Worm (Caenorhabditis elegans) whole organism, L4 larva: Measurements from ENCODE around the gene C33F10.1.

ENCODE experiments used
- F10B5.3 ChIP-seq: sonication (generic microtip); optimal IDR thresholded peaks from 2 replicates; lab custom pipeline; 2016; ENCODE audit warnings: mild to moderate bottlenecking, missing genetic modification characterization, missing compliant biosample characterization
- F26F4.8 ChIP-seq: fragments of 200-800 bp; sonication (Bioruptor generic); conservative IDR thresholded peaks from 2 replicates; pipeline ENCODE4 v1.3.6; 2022; ENCODE audit warnings: missing genetic modification characterization, missing compliant biosample characterization
- F37D6.2 ChIP-seq: sonication (generic microtip); optimal IDR thresholded peaks from 2 replicates; lab custom pipeline; 2016; ENCODE audit warnings: mild to moderate bottlenecking, missing genetic modification characterization, missing compliant biosample characterization
- F44E2.7 ChIP-seq: fragments of 200-800 bp; sonication (Bioruptor generic); IDR thresholded peaks from 2 replicates; pipeline ENCODE4 v2.1.2; 2022; ENCODE audit warnings: missing genetic modification characterization, missing compliant biosample characterization
- F49E8.2 ChIP-seq: sonication (generic microtip); optimal IDR thresholded peaks from 2 replicates; lab custom pipeline; 2016; ENCODE audit warnings: missing compliant biosample characterization, mild to moderate bottlenecking, missing genetic modification characterization, borderline replicate concordance
- Y105C5A.15 ChIP-seq: fragments of 200-800 bp; sonication (Bioruptor generic); IDR thresholded peaks from 2 replicates; pipeline ENCODE4 v1.3.6; 2022; ENCODE audit warnings: missing genetic modification characterization, missing compliant biosample characterization
- ZK337.2 ChIP-seq: fragments of 200-800 bp; sonication (Bioruptor generic); IDR thresholded peaks from 2 replicates; pipeline ENCODE4 v1.3.6; 2022; ENCODE audit warnings: missing genetic modification reagents, missing genetic modification characterization, missing compliant biosample characterization
- ceh-28 ChIP-seq: fragments of 150-350 bp; optimal IDR thresholded peaks from 2 replicates; lab custom pipeline; 2014; ENCODE audit warnings: missing biosample characterization, missing genetic modification reagents, missing genetic modification characterization
- ceh-32 ChIP-seq: sonication (generic microtip); optimal IDR thresholded peaks from 2 replicates; lab custom pipeline; 2016; ENCODE audit warnings: mild to moderate bottlenecking, missing genetic modification characterization, missing compliant biosample characterization; ENCODE audit not compliant: poor library complexity
- ceh-44 ChIP-seq: fragments of 200-800 bp; sonication (Bioruptor generic); IDR thresholded peaks from 2 replicates; pipeline ENCODE4 v1.3.6; 2022; ENCODE audit warnings: missing genetic modification reagents, missing genetic modification characterization, missing compliant biosample characterization
- ceh-62 ChIP-seq: sonication (generic microtip); optimal IDR thresholded peaks from 2 replicates; lab custom pipeline; 2017; ENCODE audit warnings: missing biosample characterization, missing genetic modification characterization
- ces-1 ChIP-seq: fragments of 150-350 bp; sonication (generic microtip); optimal IDR thresholded peaks from 4 replicates; lab custom pipeline; 2014; ENCODE audit warnings: missing biosample characterization, missing genetic modification reagents, missing genetic modification characterization
- ctbp-1 ChIP-seq: fragments of 200-800 bp; sonication (Bioruptor generic); IDR thresholded peaks from 2 replicates; pipeline ENCODE4 v1.3.6; 2022; ENCODE audit warnings: missing genetic modification reagents, missing genetic modification characterization, missing compliant biosample characterization
- daf-16 ChIP-seq, 3 experiments: sonication (generic microtip); optimal IDR thresholded peaks; 2 replicates each; lab custom pipeline; 2016 to 2017; ENCODE audit warnings: missing genetic modification characterization in 3 of 3, missing genetic modification reagents in 3 of 3, mild to moderate bottlenecking in 2 of 3, missing compliant biosample characterization in 2 of 3, missing biosample characterization in 1 of 3, moderate library complexity in 1 of 3
- daf-19 ChIP-seq: fragments of 200-800 bp; sonication (Bioruptor generic); conservative IDR thresholded peaks from 2 replicates; pipeline ENCODE4 v1.3.6; 2022; ENCODE audit warnings: missing genetic modification characterization, missing compliant biosample characterization
- dmd-6 ChIP-seq: fragments of 200-800 bp; sonication (Bioruptor generic); IDR thresholded peaks from 2 replicates; pipeline ENCODE4 v1.3.6; 2022; ENCODE audit warnings: missing genetic modification reagents, missing genetic modification characterization, missing compliant biosample characterization
- dmd-8 ChIP-seq: fragments of 200-800 bp; sonication (Bioruptor generic); IDR thresholded peaks from 2 replicates; pipeline ENCODE4 v1.3.6; 2022; ENCODE audit warnings: missing genetic modification characterization, missing compliant biosample characterization
- dmd-9 ChIP-seq: fragments of 200-800 bp; sonication (Bioruptor generic); IDR thresholded peaks from 2 replicates; pipeline ENCODE4 v1.3.6; 2022; ENCODE audit warnings: missing genetic modification reagents, missing genetic modification characterization, missing compliant biosample characterization
- duxl-1 ChIP-seq: sonication (generic microtip); optimal IDR thresholded peaks from 2 replicates; lab custom pipeline; 2016; ENCODE audit warnings: mild to moderate bottlenecking, missing genetic modification characterization, moderate library complexity, missing compliant biosample characterization; ENCODE audit not compliant: poor library complexity
- egl-27 ChIP-seq: sonication (generic microtip); optimal IDR thresholded peaks from 3 replicates; lab custom pipeline; 2017; ENCODE audit warnings: missing biosample characterization, missing genetic modification reagents, missing genetic modification characterization
- egl-43 ChIP-seq: fragments of 200-800 bp; sonication (Bioruptor generic); IDR thresholded peaks from 2 replicates; pipeline ENCODE4 v1.3.6; 2022; ENCODE audit warnings: missing genetic modification reagents, missing genetic modification characterization, missing compliant biosample characterization
- jun-1 ChIP-seq: fragments of 150-350 bp; optimal IDR thresholded peaks from 2 replicates; lab custom pipeline; 2014; ENCODE audit warnings: missing biosample characterization, missing genetic modification reagents, missing genetic modification characterization
- lin-1 ChIP-seq: fragments of 200-800 bp; sonication (Bioruptor generic); IDR thresholded peaks from 2 replicates; pipeline ENCODE4 v1.3.6; 2022; ENCODE audit warnings: missing genetic modification reagents, missing genetic modification characterization, missing compliant biosample characterization
- lin-38 ChIP-seq: fragments of 200-800 bp; sonication (Bioruptor generic); IDR thresholded peaks from 2 replicates; pipeline ENCODE4 v1.3.6; 2022; ENCODE audit warnings: missing genetic modification reagents, missing genetic modification characterization, missing compliant biosample characterization
- lsy-2 ChIP-seq, 2 experiments: fragments of 150-350 bp in 1 of 2; sonication (generic microtip) in 1 of 2; optimal IDR thresholded peaks; 2 replicates each; lab custom pipeline; 2014 to 2017; ENCODE audit warnings: missing biosample characterization in 2 of 2, missing genetic modification characterization in 2 of 2
- madf-9 ChIP-seq: fragments of 200-800 bp; sonication (Bioruptor generic); conservative IDR thresholded peaks from 2 replicates; pipeline ENCODE4 v1.3.6; 2022; ENCODE audit warnings: missing genetic modification reagents, missing genetic modification characterization, missing compliant biosample characterization
- nhr-102 ChIP-seq: sonication (generic microtip); optimal IDR thresholded peaks from 2 replicates; lab custom pipeline; 2016; ENCODE audit warnings: mild to moderate bottlenecking, missing genetic modification characterization, moderate library complexity, missing compliant biosample characterization
- nhr-28 ChIP-seq: fragments of 150-350 bp; optimal IDR thresholded peaks from 2 replicates; lab custom pipeline; 2014; ENCODE audit warnings: missing biosample characterization, missing genetic modification characterization
- nhr-41 ChIP-seq: fragments of 200-800 bp; sonication (Bioruptor generic); IDR thresholded peaks from 2 replicates; pipeline ENCODE4 v1.3.6; 2022; ENCODE audit warnings: missing genetic modification reagents, missing genetic modification characterization, missing compliant biosample characterization
- nhr-6 ChIP-seq: fragments of 150-350 bp; optimal IDR thresholded peaks from 2 replicates; lab custom pipeline; 2014; ENCODE audit warnings: missing biosample characterization, missing genetic modification characterization
- nhr-76 ChIP-seq: fragments of 150-350 bp; optimal IDR thresholded peaks from 2 replicates; lab custom pipeline; 2014; ENCODE audit warnings: missing biosample characterization, missing genetic modification characterization
- pha-4 ChIP-seq, 2 experiments: fragments of 150-350 bp in 1 of 2; fragments of 200-800 bp in 1 of 2; sonication (Bioruptor generic) in 1 of 2; IDR thresholded peaks in 1 of 2; optimal IDR thresholded peaks in 1 of 2; 2 replicates each; pipeline versions ENCODE4 v1.3.6 to Lab custom; 2014 to 2022; ENCODE audit warnings: missing genetic modification characterization in 2 of 2, missing genetic modification reagents in 2 of 2, missing biosample characterization in 1 of 2, missing compliant biosample characterization in 1 of 2
- pqm-1 ChIP-seq: sonication (generic microtip); optimal IDR thresholded peaks from 2 replicates; lab custom pipeline; 2017; ENCODE audit warnings: missing biosample characterization, missing genetic modification characterization
- saeg-2 ChIP-seq: fragments of 200-800 bp; sonication (Bioruptor generic); IDR thresholded peaks from 2 replicates; pipeline ENCODE4 v1.3.6; 2022; ENCODE audit warnings: missing genetic modification reagents, missing genetic modification characterization, missing compliant biosample characterization
- sdz-12 ChIP-seq: fragments of 200-800 bp; sonication (Bioruptor generic); optimal IDR thresholded peaks from 2 replicates; lab custom pipeline; 2018; ENCODE audit warnings: mild to moderate bottlenecking, missing genetic modification characterization, missing compliant biosample characterization
- set-16 ChIP-seq: fragments of 200-800 bp; sonication (Bioruptor generic); IDR thresholded peaks from 2 replicates; pipeline ENCODE4 v1.3.6; 2022; ENCODE audit warnings: missing genetic modification reagents, missing genetic modification characterization, missing compliant biosample characterization
- skn-1 ChIP-seq: fragments of 150-350 bp; optimal IDR thresholded peaks from 2 replicates; lab custom pipeline; 2014; ENCODE audit warnings: missing biosample characterization, missing genetic modification characterization
- snpc-1.2 ChIP-seq: fragments of 200-800 bp; sonication (Bioruptor generic); IDR thresholded peaks from 2 replicates; pipeline ENCODE4 v1.3.6; 2022; ENCODE audit warnings: missing genetic modification reagents, missing genetic modification characterization, missing compliant biosample characterization
- spr-1 ChIP-seq: sonication (generic microtip); optimal IDR thresholded peaks from 2 replicates; lab custom pipeline; 2016; ENCODE audit warnings: mild to moderate bottlenecking, missing genetic modification characterization, missing compliant biosample characterization
- tag-97 ChIP-seq: fragments of 200-800 bp; sonication (Bioruptor generic); IDR thresholded peaks from 2 replicates; pipeline ENCODE4 v1.3.6; 2022; ENCODE audit warnings: missing genetic modification characterization, missing compliant biosample characterization
- tra-1 ChIP-seq: fragments of 200-800 bp; sonication (Bioruptor generic); IDR thresholded peaks from 2 replicates; pipeline ENCODE4 v1.3.6; 2022; ENCODE audit warnings: missing genetic modification reagents, missing genetic modification characterization, missing compliant biosample characterization
- unc-130 ChIP-seq: sonication (generic microtip); optimal IDR thresholded peaks from 2 replicates; lab custom pipeline; 2016; ENCODE audit warnings: missing genetic modification reagents, missing genetic modification characterization, missing compliant biosample characterization
- unc-39 ChIP-seq: sonication (generic microtip); optimal IDR thresholded peaks from 2 replicates; lab custom pipeline; 2017; ENCODE audit warnings: missing biosample characterization, missing genetic modification characterization
- unc-62 ChIP-seq, 3 experiments: fragments of 150-350 bp in 1 of 3; sonication (generic microtip); optimal IDR thresholded peaks in 2 of 3; peaks in 1 of 3; 1 replicate in 1 of 3; 2 replicates in 2 of 3; lab custom pipeline; 2014 to 2017; ENCODE audit warnings: missing biosample characterization in 3 of 3, missing genetic modification characterization in 3 of 3, missing genetic modification reagents in 3 of 3, missing genotype in 1 of 3
- ztf-11 ChIP-seq: fragments of 150-350 bp; optimal IDR thresholded peaks from 2 replicates; lab custom pipeline; 2014; ENCODE audit warnings: missing biosample characterization, missing genetic modification characterization

The C33F10.1 gene

DNA sequence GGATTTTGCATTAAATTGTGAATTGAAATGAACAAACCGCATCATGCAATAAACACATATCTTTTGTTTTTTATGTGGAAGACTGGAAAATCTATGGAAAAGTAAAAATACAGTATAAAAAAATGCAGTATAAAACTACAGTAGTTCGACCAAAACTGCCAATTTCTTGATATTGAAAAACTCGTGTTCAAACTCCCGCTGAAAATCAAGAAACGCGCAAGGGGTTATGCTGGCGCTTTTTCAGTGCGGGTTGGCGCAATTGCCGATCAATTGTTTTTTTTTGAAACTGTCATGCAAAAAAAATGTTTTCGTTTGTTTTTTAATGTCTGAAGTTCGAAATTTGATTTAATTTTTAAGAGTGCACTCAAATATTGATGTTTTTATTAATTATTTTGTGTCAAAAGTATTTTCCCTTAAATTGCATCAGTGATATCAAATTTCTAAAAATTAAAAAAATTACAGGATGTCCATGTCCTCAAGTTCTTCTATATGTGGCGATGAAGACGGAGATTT is 16.8 kb downstream of the C33F10.1 start, which contains the start of gene dnj-9 (continued):
- TF ChIP-seq F10B5.3 (tag; lab: Kevin White, UChicago): peak; percentile 93
- TF ChIP-seq pqm-1 (tag; lab: Kevin White, UChicago): no peak
- TF ChIP-seq egl-27 (tag; lab: Kevin White, UChicago): no peak
- TF ChIP-seq lin-1 (GFP tag; lab: Robert Waterston, UW): peak; percentile 89

DNA sequence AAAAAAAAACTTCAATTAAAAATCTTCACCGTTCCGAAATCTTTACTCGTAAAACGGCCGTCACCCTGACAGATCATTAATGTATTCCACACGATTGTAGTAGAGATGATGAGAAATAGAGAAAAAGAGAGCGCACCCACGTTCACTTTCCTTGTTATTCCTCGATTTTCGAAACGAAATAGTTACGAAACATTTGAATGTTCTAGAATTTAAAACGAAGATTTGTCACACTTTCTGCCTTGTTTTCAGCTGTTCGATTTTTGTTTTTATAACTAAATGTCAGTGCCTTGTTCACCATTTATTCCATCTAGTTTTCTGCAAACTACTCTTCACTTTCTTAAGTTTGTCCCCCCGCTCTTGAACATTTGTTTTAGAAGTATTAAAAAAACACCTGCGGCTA is 19.9 kb downstream of the C33F10.1 start:
- no peak for TF ChIP-seq unc-39 (tag; lab: Kevin White, UChicago)
- TF ChIP-seq spr-1 (tag; lab: Kevin White, UChicago): no peak
- TF ChIP-seq egl-43 (GFP tag; lab: Robert Waterston, UW): no peak
- TF ChIP-seq daf-16 (GFP tag; optimal IDR thresholded peaks at IDR 0.05; lab: Kevin White, UChicago): no peak
- peak; percentile 11 for TF ChIP-seq daf-16 (tag; optimal IDR thresholded peaks at IDR 0.05; lab: Kevin White, UChicago)
- no peak for TF ChIP-seq sdz-12
- TF ChIP-seq unc-62 (GFP tag; optimal IDR thresholded peaks at IDR 0.05 in 1 of 2; lab: Kevin White, UChicago): peak in 1 of 2 experiments; percentile 60
- no peak for TF ChIP-seq unc-62 (tag; optimal IDR thresholded peaks at IDR 0.05; lab: Kevin White, UChicago)
- no peak for TF ChIP-seq lsy-2 (tag; optimal IDR thresholded peaks at IDR 0.05; lab: Kevin White, UChicago)
- no peak for TF ChIP-seq Y105C5A.15 (GFP tag; lab: Robert Waterston, UW)
- TF ChIP-seq daf-19 (GFP tag; lab: Robert Waterston, UW): no peak
- TF ChIP-seq ceh-44 (GFP tag; lab: Robert Waterston, UW): no peak
- TF ChIP-seq nhr-28 (tag; lab: Kevin White, UChicago): peak; percentile 18
- no peak for TF ChIP-seq ceh-62 (tag; lab: Kevin White, UChicago)
- no peak for TF ChIP-seq F37D6.2 (tag; lab: Kevin White, UChicago)
- no peak for TF ChIP-seq ces-1 (GFP tag; lab: Kevin White, UChicago)
- no peak for TF ChIP-seq skn-1 (tag; lab: Kevin White, UChicago)
- TF ChIP-seq lin-38 (GFP tag; lab: Robert Waterston, UW): no peak
- no peak for TF ChIP-seq lin-1 (GFP tag; lab: Robert Waterston, UW)
- TF ChIP-seq duxl-1 (tag; lab: Kevin White, UChicago): no peak
- TF ChIP-seq dmd-6 (GFP tag; lab: Robert Waterston, UW): no peak
- no peak for TF ChIP-seq madf-9 (GFP tag; lab: Robert Waterston, UW)
- TF ChIP-seq snpc-1.2 (GFP tag; lab: Robert Waterston, UW): no peak

DNA sequence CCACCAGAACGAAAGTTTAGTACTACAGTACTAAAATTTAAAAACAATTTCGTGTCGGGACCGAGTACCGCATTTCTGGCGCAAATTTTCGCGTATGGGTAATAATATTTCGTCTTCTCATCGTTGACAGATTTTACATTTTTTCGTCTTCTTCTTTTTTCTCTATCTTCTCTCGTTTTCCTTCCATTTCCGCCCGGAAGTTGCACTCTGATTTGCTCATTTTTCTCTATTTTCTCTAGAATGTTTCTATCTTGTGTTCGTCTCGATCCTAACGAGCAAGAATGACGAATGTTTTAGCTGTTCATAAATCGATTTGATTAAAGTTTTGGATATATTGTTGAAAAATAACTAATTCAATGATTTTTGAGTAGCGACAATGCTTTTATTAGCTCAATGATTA is 20.7 kb downstream of the C33F10.1 start:
- TF ChIP-seq F26F4.8: no peak
- TF ChIP-seq nhr-41 (GFP tag; lab: Robert Waterston, UW): no peak
- TF ChIP-seq jun-1 (tag; lab: Kevin White, UChicago): no peak
- 0 out of 2 replicates have a peak, but pooled peaks have one; percentile 75 for TF ChIP-seq tag-97 (GFP tag; lab: Robert Waterston, UW)
- TF ChIP-seq F44E2.7: no peak
- TF ChIP-seq ztf-11: no peak
- TF ChIP-seq ces-1 (GFP tag; lab: Kevin White, UChicago): peak; percentile 48
- TF ChIP-seq dmd-8 (GFP tag; lab: Robert Waterston, UW): no peak
- no peak for TF ChIP-seq ZK337.2 (GFP tag; lab: Robert Waterston, UW)
- TF ChIP-seq nhr-76 (tag; lab: Kevin White, UChicago): no peak
- no peak for TF ChIP-seq pha-4 (GFP tag; IDR thresholded peaks at IDR 0.05; lab: Robert Waterston, UW)
- no peak for TF ChIP-seq pha-4 (tag; optimal IDR thresholded peaks at IDR 0.05; lab: Kevin White, UChicago)
- TF ChIP-seq tra-1 (GFP tag; lab: Robert Waterston, UW): no peak
- no peak for TF ChIP-seq dmd-9 (GFP tag; lab: Robert Waterston, UW)
- no peak for TF ChIP-seq unc-130 (GFP tag; lab: Kevin White, UChicago)
- TF ChIP-seq ceh-44 (GFP tag; lab: Robert Waterston, UW): no peak
- TF ChIP-seq F49E8.2: no peak
- TF ChIP-seq snpc-1.2 (GFP tag; lab: Robert Waterston, UW): no peak
- no peak for TF ChIP-seq ceh-32 (tag; lab: Kevin White, UChicago)
- no peak for TF ChIP-seq saeg-2
- TF ChIP-seq set-16 (GFP tag; lab: Robert Waterston, UW): no peak
- TF ChIP-seq nhr-6 (tag; lab: Kevin White, UChicago): no peak
- TF ChIP-seq nhr-102 (tag; lab: Kevin White, UChicago): no peak
- TF ChIP-seq sdz-12: no peak
- TF ChIP-seq lin-1 (GFP tag; lab: Robert Waterston, UW): no peak
- no peak for TF ChIP-seq daf-19 (GFP tag; lab: Robert Waterston, UW)
- no peak for TF ChIP-seq lsy-2 (tag; optimal IDR thresholded peaks at IDR 0.05; lab: Kevin White, UChicago)
- TF ChIP-seq ceh-28 (tag; lab: Kevin White, UChicago): no peak
- no peak for TF ChIP-seq ctbp-1
